Worm (Caenorhabditis elegans): ENCODE measurements around the gene col-84.

Gene col-84

ce11 chrII:11874674-11875198 lies 6.4 kb downstream of the col-84 start, which contains the start of the genes npp-3 and top-2 (continued):
- TF ChIP-seq unc-130 (GFP tag; optimal IDR thresholded peaks at IDR 0.05), result peak; percentile 93
- peak; percentile 70 for TF ChIP-seq somi-1 (GFP tag; optimal IDR thresholded peaks at IDR 0.05)
- TF ChIP-seq let-526 (GFP tag; IDR thresholded peaks at IDR 0.05), result 0 out of 2 replicates have a peak, but pooled peaks have one; percentile 67
- peak; percentile 88 for TF ChIP-seq madf-10 (tag; optimal IDR thresholded peaks at IDR 0.05)
- peak; percentile 32 for TF ChIP-seq atf-7 (tag; optimal IDR thresholded peaks at IDR 0.05)
- no peak for TF ChIP-seq B0261.1 (tag; optimal IDR thresholded peaks at IDR 0.05)
- peak; percentile 57 for TF ChIP-seq gei-17 (GFP tag; optimal IDR thresholded peaks at IDR 0.05)
- TF ChIP-seq lag-1 (GFP tag; IDR thresholded peaks at IDR 0.05), result no peak
- TF ChIP-seq hrde-1 (tag; optimal IDR thresholded peaks at IDR 0.05; ENCODE audit: borderline replicate concordance), result peak; percentile 83
- 0 out of 2 replicates have a peak, but pooled peaks have one; percentile 11 for TF ChIP-seq ztf-25 (GFP tag; IDR thresholded peaks at IDR 0.05)
- TF ChIP-seq F55B11.4 (tag; optimal IDR thresholded peaks at IDR 0.05; ENCODE audit: borderline replicate concordance, insufficient read depth), result no peak
- peak; percentile 96 for TF ChIP-seq B0336.3 (GFP tag; IDR thresholded peaks at IDR 0.05)
- TF ChIP-seq K12H6.12 (tag; optimal IDR thresholded peaks at IDR 0.05), result peak; percentile 84
- no peak for TF ChIP-seq unc-62 (GFP tag; optimal IDR thresholded peaks at IDR 0.05)
- peak; percentile 94 for TF ChIP-seq mcd-1 (GFP tag; IDR thresholded peaks at IDR 0.05)
- no peak for TF ChIP-seq fkh-3 (tag; optimal IDR thresholded peaks at IDR 0.05)
- no peak for TF ChIP-seq F57C9.4 (tag; optimal IDR thresholded peaks at IDR 0.05)
- peak; percentile 99 for TF ChIP-seq F33H1.4 (GFP tag; IDR thresholded peaks at IDR 0.05)
- no peak for TF ChIP-seq hlh-12 (tag; optimal IDR thresholded peaks at IDR 0.05)
- TF ChIP-seq nhr-120 (GFP tag; IDR thresholded peaks at IDR 0.05), result no peak
- TF ChIP-seq ztf-22 (GFP tag; optimal IDR thresholded peaks at IDR 0.05), result no peak
- peak; percentile 79; the same call in 1 of the 2 replicates for TF ChIP-seq hmg-20 (GFP tag; IDR thresholded peaks at IDR 0.05)
- TF ChIP-seq egl-18 (GFP tag; IDR thresholded peaks at IDR 0.05), result 0 out of 2 replicates have a peak, but pooled peaks have one; percentile 41
- no peak for TF ChIP-seq ama-1 (optimal IDR thresholded peaks at IDR 0.05)
- TF ChIP-seq ama-1 (GFP tag; optimal IDR thresholded peaks at IDR 0.05), result no peak
- TF ChIP-seq bed-1 (GFP tag; IDR thresholded peaks at IDR 0.05), result no peak
- TF ChIP-seq mel-28 (tag; optimal IDR thresholded peaks at IDR 0.05; ENCODE audit: borderline replicate concordance), result no peak
- peak; percentile 97 for TF ChIP-seq tlf-1 (GFP tag; optimal IDR thresholded peaks at IDR 0.05)
- TF ChIP-seq pha-4 (tag; optimal IDR thresholded peaks at IDR 0.05), result no peak
- TF ChIP-seq ztf-18 (tag; optimal IDR thresholded peaks at IDR 0.05), result peak; percentile 77
- no peak for TF ChIP-seq F52B5.7 (tag; optimal IDR thresholded peaks at IDR 0.05)
- peak; percentile 76 for TF ChIP-seq K11D2.4 (GFP tag; IDR thresholded peaks at IDR 0.05)
- no peak for TF ChIP-seq dpff-1 (tag; optimal IDR thresholded peaks at IDR 0.05)
- TF ChIP-seq Y79H2A.3 (GFP tag; conservative IDR thresholded peaks at IDR 0.05), result 0 out of 2 replicates have a peak, but pooled peaks have one; percentile 63
- no peak for TF ChIP-seq sptf-2 (GFP tag; optimal IDR thresholded peaks at IDR 0.05)
- no peak for TF ChIP-seq lsy-27 (tag; optimal IDR thresholded peaks at IDR 0.05; ENCODE audit: borderline replicate concordance, insufficient read depth)
- TF ChIP-seq egl-44 (GFP tag; IDR thresholded peaks at IDR 0.05), result 0 out of 2 replicates have a peak, but pooled peaks have one; percentile 27
- peak; percentile 90 for TF ChIP-seq pbrm-1 (GFP tag; IDR thresholded peaks at IDR 0.05)
- peak; percentile 88 for TF ChIP-seq ceh-100 (GFP tag; IDR thresholded peaks at IDR 0.05)
- TF ChIP-seq sea-2 (GFP tag; IDR thresholded peaks at IDR 0.05), result no peak
- 0 out of 2 replicates have a peak, but pooled peaks have one; percentile 34 for TF ChIP-seq nfya-2 (GFP tag; IDR thresholded peaks at IDR 0.05)
- TF ChIP-seq rpc-1 (optimal IDR thresholded peaks at IDR 0.05), result peak; percentile 17
- TF ChIP-seq rpc-1 (tag; optimal IDR thresholded peaks at IDR 0.05), result no peak
- peak; percentile 91 for TF ChIP-seq lir-1 (GFP tag; conservative IDR thresholded peaks at IDR 0.05)
- TF ChIP-seq Y53G8AR.9 (GFP tag; conservative IDR thresholded peaks at IDR 0.05), result peak; percentile 83
- no peak for TF ChIP-seq F57A8.1 (GFP tag; optimal IDR thresholded peaks at IDR 0.05)
- no peak for TF ChIP-seq ZK185.1 (tag; optimal IDR thresholded peaks at IDR 0.05; ENCODE audit: poor library complexity, severe bottlenecking)
- TF ChIP-seq lin-54 (GFP tag; optimal IDR thresholded peaks at IDR 0.05), result peak; percentile 98
- TF ChIP-seq aptf-2 (GFP tag; conservative IDR thresholded peaks at IDR 0.05), result peak; percentile 81
